Fruit fly (Drosophila melanogaster) whole organism, prepupa: Measurements from ENCODE around the gene moody.

Source experiments
- CG10669 ChIP-seq: fragments of 200-800 bp; sonication (Bioruptor generic); optimal IDR thresholded peaks from 3 replicates; lab custom pipeline; 2018; ENCODE audit warnings: missing biosample characterization, mild to moderate bottlenecking, missing genetic modification characterization, moderate library complexity
- Ets21C ChIP-seq: fragments of 200-800 bp; sonication (Bioruptor generic); optimal IDR thresholded peaks from 3 replicates; lab custom pipeline; 2016; ENCODE audit warnings: missing biosample characterization, missing genetic modification characterization
- Hr4 ChIP-seq: fragments of 200-800 bp; sonication (Bioruptor generic); optimal IDR thresholded peaks from 3 replicates; lab custom pipeline; 2016; ENCODE audit warnings: missing biosample characterization, missing genetic modification characterization
- cyc ChIP-seq: fragments of 200-800 bp; sonication (Bioruptor generic); optimal IDR thresholded peaks from 3 replicates; lab custom pipeline; 2016; ENCODE audit warnings: missing biosample characterization, missing genetic modification characterization
- lz ChIP-seq: fragments of 200-800 bp; sonication (Bioruptor generic); optimal IDR thresholded peaks from 3 replicates; lab custom pipeline; 2016; ENCODE audit warnings: missing biosample characterization, missing genetic modification characterization
- net ChIP-seq: fragments of 200-800 bp; sonication (Bioruptor generic); optimal IDR thresholded peaks from 3 replicates; lab custom pipeline; 2016; ENCODE audit warnings: missing biosample characterization, missing genetic modification characterization
- ss ChIP-seq, 2 experiments: fragments of 200-800 bp; sonication (Bioruptor generic); optimal IDR thresholded peaks; 2 replicates in 1 of 2; 3 replicates in 1 of 2; lab custom pipeline; 2017 to 2018; ENCODE audit warnings: mild to moderate bottlenecking in 2 of 2, missing biosample characterization in 2 of 2, missing genetic modification characterization in 2 of 2, moderate library complexity in 1 of 2

dm6 chrX:2012837-2013236 lies 37.1 kb downstream of the moody start:
- TF ChIP-seq CG10669 (GFP tag; lab: Kevin White, UChicago) (no peak), net (GFP tag; lab: Kevin White, UChicago) (peak; percentile 46), lz (GFP tag; lab: Kevin White, UChicago) (peak; percentile 39), cyc (GFP tag; lab: Kevin White, UChicago) (peak; percentile 56), ss (GFP tag; optimal IDR thresholded peaks at IDR 0.05; lab: Kevin White, UChicago) (peak; percentile 54 to 80), Hr4 (GFP tag; lab: Kevin White, UChicago) (no peak), Ets21C (GFP tag; lab: Kevin White, UChicago) (no peak)
